Fruit fly (Drosophila melanogaster) whole organism, embryonic: Measurements from ENCODE around the gene Cypl.

Experiments used
- Ada2b ChIP-seq: fragments of 200-800 bp; sonication (Bioruptor generic); IDR thresholded peaks from 2 replicates; pipeline ENCODE4 v1.3.6; 2022; ENCODE audit warnings: missing biosample characterization, missing genetic modification characterization
- BtbVII ChIP-seq: fragments of 200-800 bp; sonication (Bioruptor generic); optimal IDR thresholded peaks from 3 replicates; lab custom pipeline; 2017; ENCODE audit warnings: missing biosample characterization, mild to moderate bottlenecking, missing genetic modification characterization
- CG10267 ChIP-seq: fragments of 200-800 bp; sonication (Bioruptor generic); optimal IDR thresholded peaks from 2 replicates; lab custom pipeline; 2018; ENCODE audit warnings: missing biosample characterization, mild to moderate bottlenecking, missing genetic modification characterization, moderate library complexity
- CG11085 ChIP-seq: fragments of 200-800 bp; sonication (Bioruptor generic); IDR thresholded peaks from 2 replicates; pipeline ENCODE4 v1.3.6; 2022; ENCODE audit warnings: missing biosample characterization, missing genetic modification characterization
- CG11247 ChIP-seq: fragments of 200-800 bp; sonication (Bioruptor generic); IDR thresholded peaks from 2 replicates; pipeline ENCODE4 v1.3.6; 2022; ENCODE audit warnings: missing biosample characterization, missing genetic modification characterization
- CG11398 ChIP-seq: fragments of 200-800 bp; sonication (Bioruptor generic); optimal IDR thresholded peaks from 2 replicates; lab custom pipeline; 2016; ENCODE audit warnings: missing biosample characterization, missing genetic modification characterization
- CG12219 ChIP-seq: fragments of 200-800 bp; sonication (Bioruptor generic); optimal IDR thresholded peaks from 3 replicates; lab custom pipeline; 2018; ENCODE audit warnings: missing biosample characterization, mild to moderate bottlenecking, missing genetic modification characterization
- CG12659 ChIP-seq: fragments of 200-800 bp; sonication (Bioruptor generic); optimal IDR thresholded peaks from 3 replicates; lab custom pipeline; 2017; ENCODE audit warnings: mild to moderate bottlenecking, missing biosample characterization, missing genetic modification reagents, missing genetic modification characterization
- CG15514 ChIP-seq: fragments of 200-800 bp; sonication (Bioruptor generic); optimal IDR thresholded peaks from 3 replicates; lab custom pipeline; 2017; ENCODE audit warnings: missing biosample characterization, missing genetic modification characterization, mild to moderate bottlenecking, moderate library complexity, missing genetic modification reagents
- CG16815 ChIP-seq: fragments of 200-800 bp; sonication (Bioruptor generic); optimal IDR thresholded peaks from 3 replicates; lab custom pipeline; 2017; ENCODE audit warnings: missing biosample characterization, mild to moderate bottlenecking, missing genetic modification characterization
- CG18599 ChIP-seq: fragments of 200-800 bp; sonication (Bioruptor generic); optimal IDR thresholded peaks from 3 replicates; lab custom pipeline; 2017; ENCODE audit warnings: missing biosample characterization, missing genetic modification characterization, mild to moderate bottlenecking, moderate library complexity, missing genetic modification reagents
- CG2199 ChIP-seq: fragments of 200-800 bp; sonication (Bioruptor generic); IDR thresholded peaks from 3 replicates; pipeline ENCODE4 v1.3.6; 2022; ENCODE audit warnings: missing biosample characterization, missing genetic modification characterization
- CG4617 ChIP-seq: fragments of 200-800 bp; sonication (Bioruptor generic); optimal IDR thresholded peaks from 3 replicates; lab custom pipeline; 2016; ENCODE audit warnings: missing biosample characterization, missing genetic modification characterization, borderline replicate concordance
- CG6689 ChIP-seq: fragments of 200-800 bp; sonication (Bioruptor generic); IDR thresholded peaks from 2 replicates; pipeline ENCODE4 v1.3.6; 2022; ENCODE audit warnings: missing biosample characterization, missing genetic modification characterization
- CG7271 ChIP-seq: fragments of 200-800 bp; sonication (Bioruptor generic); optimal IDR thresholded peaks from 2 replicates; lab custom pipeline; 2018; ENCODE audit warnings: missing biosample characterization, mild to moderate bottlenecking, missing genetic modification characterization, moderate library complexity
- D19B ChIP-seq: fragments of 200-800 bp; sonication (Bioruptor generic); optimal IDR thresholded peaks from 2 replicates; lab custom pipeline; 2017; ENCODE audit warnings: missing biosample characterization, mild to moderate bottlenecking, missing genetic modification characterization
- Dref ChIP-seq: fragments of 200-800 bp; sonication (Bioruptor generic); IDR thresholded peaks from 2 replicates; pipeline ENCODE4 v1.3.6; 2022; ENCODE audit warnings: missing biosample characterization, missing genetic modification characterization
- ERR ChIP-seq: fragments of 200-800 bp; sonication (Bioruptor generic); optimal IDR thresholded peaks from 2 replicates; lab custom pipeline; 2016; ENCODE audit warnings: missing biosample characterization, missing genetic modification characterization
- HLH3B ChIP-seq: fragments of 200-800 bp; sonication (Bioruptor generic); IDR thresholded peaks from 2 replicates; pipeline ENCODE4 v1.3.6; 2022; ENCODE audit warnings: missing biosample characterization, missing genetic modification characterization
- Hr78 ChIP-seq, 2 experiments: fragments of 200-800 bp in 1 of 2; fragments of >200 bp in 1 of 2; sonication (Bioruptor generic) in 1 of 2; optimal IDR thresholded peaks; 2 replicates each; lab custom pipeline; 2017 to 2019; ENCODE audit warnings: missing biosample characterization in 2 of 2, missing genetic modification characterization in 2 of 2, mild to moderate bottlenecking in 1 of 2, moderate library complexity in 1 of 2
- MESR4 ChIP-seq: fragments of 200-800 bp; sonication (Bioruptor generic); optimal IDR thresholded peaks from 2 replicates; lab custom pipeline; 2018; ENCODE audit warnings: missing biosample characterization, mild to moderate bottlenecking, missing genetic modification characterization, moderate library complexity
- MTF-1 ChIP-seq: fragments of 200-800 bp; sonication (Bioruptor generic); optimal IDR thresholded peaks from 2 replicates; lab custom pipeline; 2018; ENCODE audit warnings: missing biosample characterization, mild to moderate bottlenecking, missing genetic modification characterization, borderline replicate concordance
- Oaz ChIP-seq: fragments of 200-800 bp; sonication (Bioruptor generic); IDR thresholded peaks from 2 replicates; pipeline ENCODE4 v1.3.6; 2022; ENCODE audit warnings: missing biosample characterization, missing genetic modification characterization
- PHDP ChIP-seq: fragments of 200-800 bp; sonication (Bioruptor generic); optimal IDR thresholded peaks from 3 replicates; lab custom pipeline; 2018; ENCODE audit warnings: missing biosample characterization, mild to moderate bottlenecking, missing genetic modification characterization, moderate library complexity
- Tbp ChIP-seq: fragments of >200 bp; optimal IDR thresholded peaks from 2 replicates; lab custom pipeline; 2018; ENCODE audit warnings: missing biosample characterization, missing genetic modification characterization
- Vsx1 ChIP-seq: fragments of 200-800 bp; sonication (Bioruptor generic); optimal IDR thresholded peaks from 2 replicates; lab custom pipeline; 2017; ENCODE audit warnings: missing biosample characterization, mild to moderate bottlenecking, missing genetic modification characterization, missing genetic modification reagents
- Xbp1 ChIP-seq: fragments of 200-800 bp; sonication (Bioruptor generic); optimal IDR thresholded peaks from 3 replicates; lab custom pipeline; 2016; ENCODE audit warnings: missing biosample characterization, mild to moderate bottlenecking, missing genetic modification characterization
- bbx ChIP-seq: fragments of 200-800 bp; sonication (Bioruptor generic); IDR thresholded peaks from 2 replicates; pipeline ENCODE4 v1.3.6; 2022; ENCODE audit warnings: missing biosample characterization, missing genetic modification characterization; ENCODE audit not compliant: partially characterized antibody
- cg ChIP-seq: fragments of 200-800 bp; sonication (Bioruptor generic); optimal IDR thresholded peaks from 3 replicates; lab custom pipeline; 2019; ENCODE audit warnings: missing biosample characterization, mild to moderate bottlenecking, missing genetic modification characterization, moderate library complexity
- chn ChIP-seq: fragments of 200-800 bp; sonication (Bioruptor generic); optimal IDR thresholded peaks from 2 replicates; lab custom pipeline; 2016; ENCODE audit warnings: missing biosample characterization, missing genetic modification characterization
- croc ChIP-seq: fragments of 200-800 bp; sonication (Bioruptor generic); conservative IDR thresholded peaks from 3 replicates; pipeline ENCODE4 v1.3.6; 2022; ENCODE audit warnings: missing biosample characterization, missing genetic modification characterization
- ems ChIP-seq: fragments of 200-800 bp; sonication (Bioruptor generic); optimal IDR thresholded peaks from 3 replicates; lab custom pipeline; 2016; ENCODE audit warnings: missing biosample characterization, missing genetic modification characterization
- fd64A ChIP-seq: fragments of 200-800 bp; sonication (Bioruptor generic); optimal IDR thresholded peaks from 3 replicates; lab custom pipeline; 2018; ENCODE audit warnings: missing biosample characterization, mild to moderate bottlenecking, missing genetic modification characterization
- fd96Cb ChIP-seq: fragments of 200-800 bp; sonication (Bioruptor generic); optimal IDR thresholded peaks from 2 replicates; lab custom pipeline; 2018; ENCODE audit warnings: missing biosample characterization, mild to moderate bottlenecking, missing genetic modification characterization, moderate library complexity
- gcm2 ChIP-seq: fragments of 200-800 bp; sonication (Bioruptor generic); optimal IDR thresholded peaks from 2 replicates; lab custom pipeline; 2016; ENCODE audit warnings: missing biosample characterization, missing genetic modification characterization
- hb ChIP-seq: fragments of 200-800 bp; sonication (Bioruptor generic); IDR thresholded peaks from 3 replicates; pipeline ENCODE4 v1.3.6; 2022; ENCODE audit warnings: missing biosample characterization, missing genetic modification characterization; ENCODE audit not compliant: partially characterized antibody
- knrl ChIP-seq: fragments of 200-800 bp; sonication (Bioruptor generic); IDR thresholded peaks from 3 replicates; pipeline ENCODE4 v1.3.6; 2022; ENCODE audit warnings: missing biosample characterization, missing genetic modification characterization; ENCODE audit not compliant: partially characterized antibody
- lab ChIP-seq: fragments of 200-800 bp; sonication (Bioruptor generic); optimal IDR thresholded peaks from 3 replicates; lab custom pipeline; 2017; ENCODE audit warnings: missing biosample characterization, missing genetic modification characterization, mild to moderate bottlenecking, moderate library complexity, missing genetic modification reagents
- mld ChIP-seq: fragments of 200-800 bp; sonication (Bioruptor generic); IDR thresholded peaks from 3 replicates; pipeline ENCODE4 v1.3.6; 2022; ENCODE audit warnings: missing biosample characterization, missing genetic modification characterization; ENCODE audit not compliant: partially characterized antibody
- otp ChIP-seq: fragments of 200-800 bp; sonication (Bioruptor generic); IDR thresholded peaks from 3 replicates; pipeline ENCODE4, ENCODE4 v1.3.6; 2022; ENCODE audit warnings: missing biosample characterization, missing genetic modification characterization
- phol ChIP-seq: fragments of 200-800 bp; sonication (Bioruptor generic); optimal IDR thresholded peaks from 3 replicates; lab custom pipeline; 2018; ENCODE audit warnings: missing biosample characterization, mild to moderate bottlenecking, missing genetic modification characterization, moderate library complexity
- psq ChIP-seq: fragments of 200-800 bp; sonication (Bioruptor generic); optimal IDR thresholded peaks from 2 replicates; lab custom pipeline; 2017; ENCODE audit warnings: missing biosample characterization, missing genetic modification characterization
- pzg ChIP-seq: fragments of 200-800 bp; sonication (Bioruptor generic); optimal IDR thresholded peaks from 3 replicates; lab custom pipeline; 2018; ENCODE audit warnings: missing biosample characterization, mild to moderate bottlenecking, missing genetic modification characterization, moderate library complexity
- sr ChIP-seq: fragments of 200-800 bp; sonication (Bioruptor generic); IDR thresholded peaks from 3 replicates; pipeline ENCODE4 v1.3.6; 2022; ENCODE audit warnings: missing biosample characterization, missing genetic modification characterization
- sug ChIP-seq: fragments of 200-800 bp; optimal IDR thresholded peaks from 2 replicates; lab custom pipeline; 2019; ENCODE audit warnings: missing biosample characterization, mild to moderate bottlenecking, missing genetic modification characterization, moderate library complexity
- tna ChIP-seq: fragments of 200-800 bp; sonication (Bioruptor generic); IDR thresholded peaks from 2 replicates; pipeline ENCODE4 v1.3.6; 2022; ENCODE audit warnings: missing biosample characterization, missing genetic modification characterization; ENCODE audit not compliant: partially characterized antibody
- unc-4 ChIP-seq: fragments of 200-800 bp; sonication (Bioruptor generic); IDR thresholded peaks from 2 replicates; pipeline ENCODE4 v1.3.6; 2022; ENCODE audit warnings: missing biosample characterization, missing genetic modification characterization; ENCODE audit not compliant: partially characterized antibody
- usp ChIP-seq: fragments of >200 bp; optimal IDR thresholded peaks from 2 replicates; lab custom pipeline; 2017; ENCODE audit warnings: missing biosample characterization, missing genetic modification characterization

The Cypl gene

dm6 chr3L:545512-546161 lies 2.9 kb upstream of the Cypl start (continued):
- TF ChIP-seq lab (GFP tag; lab: Kevin White, UChicago) = peak; percentile 93
- TF ChIP-seq HLH3B (GFP tag; lab: Robert Waterston, UW) = peak; percentile 67
- no peak for TF ChIP-seq croc (GFP tag; lab: Robert Waterston, UW)
- no peak for TF ChIP-seq MTF-1
- TF ChIP-seq usp (GFP tag; lab: Kevin White, UChicago) = no peak
- TF ChIP-seq CG11398 (GFP tag; lab: Kevin White, UChicago) = peak; percentile 41
- TF ChIP-seq CG7271 (tag; lab: Kevin White, UChicago) = no peak
- TF ChIP-seq otp (GFP tag; lab: Robert Waterston, UW) = 0 out of 3 replicates have a peak, but pooled peaks have one; percentile 14
- TF ChIP-seq CG2199 (GFP tag; lab: Robert Waterston, UW) = no peak
- TF ChIP-seq pzg (GFP tag; lab: Kevin White, UChicago) = no peak
- TF ChIP-seq MESR4 (GFP tag; lab: Kevin White, UChicago) = no peak
- TF ChIP-seq CG18599 (GFP tag; lab: Kevin White, UChicago) = peak; percentile 93
- no peak for TF ChIP-seq hb
- no peak for TF ChIP-seq bbx (GFP tag; lab: Robert Waterston, UW)
- no peak; the same call in 1 of the 2 replicates for TF ChIP-seq CG11085 (GFP tag; lab: Robert Waterston, UW)
- peak; percentile 62 for TF ChIP-seq chn
- no peak for TF ChIP-seq Hr78 (GFP tag; optimal IDR thresholded peaks at IDR 0.05; lab: Kevin White, UChicago)
- TF ChIP-seq Vsx1 (GFP tag; lab: Kevin White, UChicago) = no peak
- peak; percentile 53 for TF ChIP-seq CG12219
- no peak for TF ChIP-seq tna (GFP tag; lab: Robert Waterston, UW)
- peak; percentile 65; the same call in 1 of the 2 replicates for TF ChIP-seq CG11247 (GFP tag; lab: Robert Waterston, UW)
- TF ChIP-seq CG15514 (GFP tag; lab: Kevin White, UChicago) = peak; percentile 64
- no peak for TF ChIP-seq cg (GFP tag; lab: Kevin White, UChicago)
- TF ChIP-seq mld (GFP tag; lab: Robert Waterston, UW) = no peak
- peak; percentile 70 for TF ChIP-seq ems (GFP tag; lab: Kevin White, UChicago)
- peak; percentile 57 for TF ChIP-seq ERR (GFP tag; lab: Kevin White, UChicago)
- no peak for TF ChIP-seq unc-4 (GFP tag; lab: Robert Waterston, UW)
- peak; percentile 33 for TF ChIP-seq CG16815 (GFP tag; lab: Kevin White, UChicago)
- TF ChIP-seq Ada2b (GFP tag; lab: Robert Waterston, UW) = peak; percentile 64
- TF ChIP-seq sug (tag; lab: Kevin White, UChicago) = peak; percentile 22
- no peak for TF ChIP-seq Dref (GFP tag; lab: Robert Waterston, UW)
- no peak for TF ChIP-seq gcm2 (GFP tag; lab: Kevin White, UChicago)
- peak; percentile 98 for TF ChIP-seq D19B (GFP tag; lab: Kevin White, UChicago)
- TF ChIP-seq CG6689 (GFP tag; lab: Robert Waterston, UW) = peak; percentile 43
- TF ChIP-seq phol (tag; lab: Kevin White, UChicago) = peak; percentile 33
- no peak for TF ChIP-seq Oaz (GFP tag; lab: Robert Waterston, UW)
- no peak for TF ChIP-seq CG4617 (GFP tag; lab: Kevin White, UChicago)
- TF ChIP-seq Xbp1 (GFP tag; lab: Kevin White, UChicago) = peak; percentile 74
- TF ChIP-seq sr (GFP tag; lab: Robert Waterston, UW) = no peak
- no peak for TF ChIP-seq psq (GFP tag; lab: Kevin White, UChicago)
- TF ChIP-seq CG12659 = peak; percentile 50
- no peak for TF ChIP-seq fd64A (GFP tag; lab: Kevin White, UChicago)
- TF ChIP-seq Tbp (GFP tag; lab: Kevin White, UChicago) = no peak
- TF ChIP-seq PHDP (tag; lab: Kevin White, UChicago) = peak; percentile 61
- TF ChIP-seq fd96Cb (tag; lab: Kevin White, UChicago) = peak; percentile 37
- peak; percentile 70 for TF ChIP-seq BtbVII (GFP tag; lab: Kevin White, UChicago)
- TF ChIP-seq knrl = no peak
- peak; percentile 26 for TF ChIP-seq CG10267
